Worm (Caenorhabditis elegans): ENCODE results near the gene rab-28.
"Not testable (repeated sequence)": the region's sequence is repeated elsewhere in the genome, so short reads cannot be mapped to it uniquely, and the experiment has no call there.

The rab-28 gene

ce11 chrIV:9243670-9244069 is at the start of gene rab-28:
Gene rab-28, minus strand, starts transcription at chrIV:9244012.
- TF ChIP-seq elt-3 (tag; optimal IDR thresholded peaks at IDR 0.05) (no peak), ztf-4 (tag; optimal IDR thresholded peaks at IDR 0.05) (no peak), egl-5 (tag; optimal IDR thresholded peaks at IDR 0.05) (no peak), nhr-23 (tag; optimal IDR thresholded peaks at IDR 0.05) (no peak)

- TF ChIP-seq elt-1 (tag; optimal IDR thresholded peaks at IDR 0.05), result peak; percentile 70
- TF ChIP-seq mdl-1 (tag; optimal IDR thresholded peaks at IDR 0.05), result no peak
- no peak for TF ChIP-seq mml-1 (tag; optimal IDR thresholded peaks at IDR 0.05)
- no peak for TF ChIP-seq ztf-11 (tag; optimal IDR thresholded peaks at IDR 0.05)
Measured at ce11 chrIV:9289635-9290034, 45.8 kb upstream of the rab-28 start.

ce11 chrIV:9286305-9286704 is 42.5 kb upstream of the rab-28 start, which contains the start of gene nhr-267:
Gene nhr-267, minus strand, starts transcription at chrIV:9286405.
- not testable (repeated sequence) for TF ChIP-seq nhr-11, egl-5, aly-2 (tag; optimal IDR thresholded peaks at IDR 0.05)

ce11 chrIV:9274008-9274529 is 30.3 kb upstream of the rab-28 start, which contains the start of gene nmy-3:
Gene nmy-3, plus strand, starts transcription at chrIV:9274479.
- no peak for TF ChIP-seq eor-1 (tag; optimal IDR thresholded peaks at IDR 0.05)
- no peak for TF ChIP-seq nhr-23 (tag; optimal IDR thresholded peaks at IDR 0.05)
- TF ChIP-seq ZK546.5 (tag; optimal IDR thresholded peaks at IDR 0.05), result no peak
- TF ChIP-seq skn-1 (tag; optimal IDR thresholded peaks at IDR 0.05), result no peak
- TF ChIP-seq ceh-16 (tag; optimal IDR thresholded peaks at IDR 0.05), result no peak
- no peak for TF ChIP-seq fos-1 (tag; optimal IDR thresholded peaks at IDR 0.05)
- no peak for TF ChIP-seq pha-4 (tag; optimal IDR thresholded peaks at IDR 0.05)
- no peak for TF ChIP-seq nhr-76 (tag; optimal IDR thresholded peaks at IDR 0.05)
- no peak for TF ChIP-seq ceh-82 (tag; optimal IDR thresholded peaks at IDR 0.05)

DNA sequence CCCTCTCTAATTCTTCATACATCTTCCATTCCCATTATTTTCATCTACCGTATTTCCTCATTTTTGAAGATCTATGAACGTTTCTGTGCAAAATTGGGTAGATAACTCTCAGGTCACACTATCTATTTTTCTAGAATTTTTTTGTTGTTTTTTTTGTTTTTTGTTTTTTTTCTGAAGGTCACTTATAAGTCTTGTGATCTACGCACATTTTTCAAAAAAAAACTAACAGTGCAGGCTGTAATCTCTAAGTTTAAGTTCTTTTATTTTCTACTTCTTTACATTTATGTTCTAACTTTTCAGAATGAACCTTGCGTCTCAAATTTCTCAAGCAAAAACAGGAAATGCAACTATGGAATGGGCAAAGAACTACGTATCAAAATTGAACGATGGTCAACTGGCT is 26.0 kb upstream of the rab-28 start, which contains the start of gene flh-3:
TSS of gene flh-3 (plus strand) at position 301 of the 400 bp plus-strand sequence.
- no peak for TF ChIP-seq elt-1 (tag; optimal IDR thresholded peaks at IDR 0.05)

ce11 chrIV:9268916-9269315 is 25.1 kb upstream of the rab-28 start:
- TF ChIP-seq elt-3 (tag; optimal IDR thresholded peaks at IDR 0.05) (no peak), fkh-10 (GFP tag; optimal IDR thresholded peaks at IDR 0.05) (no peak), egl-5 (tag; optimal IDR thresholded peaks at IDR 0.05) (no peak), ztf-4 (tag; optimal IDR thresholded peaks at IDR 0.05) (no peak), nhr-25 (tag; optimal IDR thresholded peaks at IDR 0.05) (no peak), lin-39 (tag; optimal IDR thresholded peaks at IDR 0.05) (no peak), ceh-16 (tag; optimal IDR thresholded peaks at IDR 0.05) (no peak), aly-2 (tag; optimal IDR thresholded peaks at IDR 0.05) (no peak)

DNA sequence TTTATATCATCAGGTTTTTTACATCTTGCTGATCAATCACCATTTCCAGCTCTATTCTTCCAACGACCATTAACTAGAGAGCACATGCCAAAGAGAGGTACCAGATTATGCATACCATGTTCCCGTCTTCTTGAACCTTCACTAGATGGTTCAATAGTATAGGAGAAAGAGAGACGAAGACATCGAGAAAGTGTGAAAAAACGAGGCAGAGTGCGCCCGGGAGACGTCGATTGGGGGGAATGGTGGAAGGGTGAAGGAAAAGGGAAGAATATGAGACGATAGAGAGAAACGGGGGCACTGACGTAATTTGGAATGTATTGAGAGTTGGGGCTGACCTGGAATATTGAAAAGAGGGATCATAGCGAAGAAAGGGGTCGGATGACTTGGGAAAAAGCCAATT is 23.8 kb upstream of the rab-28 start:
- peak; percentile 5 for TF ChIP-seq nhr-25 (tag; optimal IDR thresholded peaks at IDR 0.05)
- no peak for TF ChIP-seq unc-39 (tag; optimal IDR thresholded peaks at IDR 0.05)

ce11 chrIV:9266464-9266863 is 22.7 kb upstream of the rab-28 start, which contains the start of gene Y11D7A.19:
Gene Y11D7A.19, minus strand, starts transcription at chrIV:9266564.
- TF ChIP-seq eor-1 (tag; optimal IDR thresholded peaks at IDR 0.05) (no peak), nhr-77 (tag; optimal IDR thresholded peaks at IDR 0.05) (no peak), lin-39 (tag; optimal IDR thresholded peaks at IDR 0.05) (no peak), hmg-11 (tag; optimal IDR thresholded peaks at IDR 0.05) (no peak), jun-1 (tag; optimal IDR thresholded peaks at IDR 0.05) (no peak), elt-3 (tag; optimal IDR thresholded peaks at IDR 0.05) (no peak), fkh-2 (tag; optimal IDR thresholded peaks at IDR 0.05) (no peak), pqm-1 (tag; optimal IDR thresholded peaks at IDR 0.05) (no peak), fos-1 (tag; optimal IDR thresholded peaks at IDR 0.05) (no peak), snpc-4 (tag; optimal IDR thresholded peaks at IDR 0.05) (no peak), nhr-237 (tag; optimal IDR thresholded peaks at IDR 0.05) (no peak), nhr-23 (tag; optimal IDR thresholded peaks at IDR 0.05) (no peak), R02D3.7 (tag; optimal IDR thresholded peaks at IDR 0.05) (no peak), unc-39 (tag; optimal IDR thresholded peaks at IDR 0.05) (no peak), ama-1 (optimal IDR thresholded peaks at IDR 0.05) (no peak), nhr-25 (tag; optimal IDR thresholded peaks at IDR 0.05) (no peak)
